Fruit fly (Drosophila melanogaster): ENCODE measurements around the gene CG14834.

CG14834 gene

DNA sequence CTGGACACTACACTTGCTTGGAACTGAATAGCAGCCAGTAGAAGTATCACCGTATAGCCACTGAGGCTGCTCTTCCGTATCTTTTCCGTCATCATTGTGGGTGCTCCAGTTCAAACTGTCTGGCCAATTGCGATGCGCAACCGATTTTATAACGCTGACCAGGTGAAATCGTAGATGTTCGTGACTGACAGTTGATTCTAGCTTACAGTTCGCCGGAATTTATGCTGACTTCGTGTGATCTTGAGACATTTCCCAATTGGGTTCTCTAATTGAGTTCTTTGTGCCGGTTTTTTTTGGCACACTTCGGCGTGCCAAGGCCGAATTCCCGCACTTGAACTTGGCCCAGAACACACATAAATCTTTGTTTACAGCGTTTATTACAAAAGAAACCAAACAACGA lies at the start of gene CG14834:
TSS of gene CG14834 (minus strand) at position 173 of the 400 bp plus-strand sequence.
- TF ChIP-seq sage (GFP tag; optimal IDR thresholded peaks at IDR 0.05), result no peak
- no peak for TF ChIP-seq Myc (optimal IDR thresholded peaks at IDR 0.05)
- no peak for TF ChIP-seq Hnf4 (GFP tag; optimal IDR thresholded peaks at IDR 0.05)
- TF ChIP-seq CG9705 (GFP tag; optimal IDR thresholded peaks at IDR 0.05), result no peak
- TF ChIP-seq Jra (GFP tag; optimal IDR thresholded peaks at IDR 0.05), result no peak
- TF ChIP-seq usp (GFP tag; optimal IDR thresholded peaks at IDR 0.05), result no peak
- TF ChIP-seq brk (GFP tag; optimal IDR thresholded peaks at IDR 0.05), result no peak
- no peak for TF ChIP-seq Sp1 (GFP tag; optimal IDR thresholded peaks at IDR 0.05)
- no peak for TF ChIP-seq dsf (GFP tag; optimal IDR thresholded peaks at IDR 0.05; ENCODE audit: borderline replicate concordance)
- no peak for TF ChIP-seq sv (GFP tag; optimal IDR thresholded peaks at IDR 0.05)
- TF ChIP-seq foxo (GFP tag; optimal IDR thresholded peaks at IDR 0.05), result no peak
- TF ChIP-seq jim (GFP tag; optimal IDR thresholded peaks at IDR 0.05), result no peak
- TF ChIP-seq fru (GFP tag; optimal IDR thresholded peaks at IDR 0.05), result no peak
- no peak for TF ChIP-seq tai (GFP tag; optimal IDR thresholded peaks at IDR 0.05)

DNA sequence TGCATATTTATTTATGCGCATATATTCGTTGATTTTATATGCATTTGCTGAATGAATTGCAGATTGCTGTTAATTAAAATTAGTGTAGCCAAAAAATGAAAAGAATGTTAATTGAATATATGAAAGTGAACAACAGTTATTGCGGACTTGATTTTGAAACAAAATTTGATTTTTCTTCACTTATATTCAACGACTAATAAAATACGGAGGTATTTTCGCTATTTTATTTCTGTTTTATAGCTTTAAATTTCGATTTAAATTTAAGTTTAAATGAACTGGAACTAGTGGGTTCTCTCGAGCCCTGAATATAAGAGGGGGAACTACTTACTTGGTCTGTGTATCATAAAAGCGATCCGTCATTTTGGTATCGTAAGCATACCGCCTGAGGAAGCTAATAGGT lies 49.1 kb upstream of the CG14834 start, which contains the start of gene CG32379:
TSS of gene CG32379 (plus strand) at position 301 of the 400 bp plus-strand sequence.
- TF ChIP-seq CG9705 (GFP tag; optimal IDR thresholded peaks at IDR 0.05) (no peak), CrebA (GFP tag; optimal IDR thresholded peaks at IDR 0.05; ENCODE audit: borderline replicate concordance) (no peak), Mio (GFP tag; optimal IDR thresholded peaks at IDR 0.05) (no peak), dmrt93B (GFP tag; optimal IDR thresholded peaks at IDR 0.05) (no peak), br (GFP tag; optimal IDR thresholded peaks at IDR 0.05) (no peak), dsf (GFP tag; optimal IDR thresholded peaks at IDR 0.05; ENCODE audit: borderline replicate concordance) (no peak), foxo (GFP tag; optimal IDR thresholded peaks at IDR 0.05) (no peak), jim (GFP tag; optimal IDR thresholded peaks at IDR 0.05) (no peak), ey (GFP tag; optimal IDR thresholded peaks at IDR 0.05) (no peak), Sp1 (GFP tag; optimal IDR thresholded peaks at IDR 0.05) (no peak), dl (GFP tag; optimal IDR thresholded peaks at IDR 0.05; ENCODE audit: insufficient read depth in 1 of 2, partially characterized antibody in 2 of 2) (no peak), lola (GFP tag; optimal IDR thresholded peaks at IDR 0.05) (no peak), Abd-B (GFP tag; optimal IDR thresholded peaks at IDR 0.05) (no peak), usp (GFP tag; optimal IDR thresholded peaks at IDR 0.05) (no peak), Hr83 (GFP tag; optimal IDR thresholded peaks at IDR 0.05; ENCODE audit: poor library complexity, severe bottlenecking) (no peak), OdsH (GFP tag; optimal IDR thresholded peaks at IDR 0.05) (no peak), fru (GFP tag; optimal IDR thresholded peaks at IDR 0.05) (no peak), Dif (GFP tag; optimal IDR thresholded peaks at IDR 0.05; ENCODE audit: partially characterized antibody) (no peak)

DNA sequence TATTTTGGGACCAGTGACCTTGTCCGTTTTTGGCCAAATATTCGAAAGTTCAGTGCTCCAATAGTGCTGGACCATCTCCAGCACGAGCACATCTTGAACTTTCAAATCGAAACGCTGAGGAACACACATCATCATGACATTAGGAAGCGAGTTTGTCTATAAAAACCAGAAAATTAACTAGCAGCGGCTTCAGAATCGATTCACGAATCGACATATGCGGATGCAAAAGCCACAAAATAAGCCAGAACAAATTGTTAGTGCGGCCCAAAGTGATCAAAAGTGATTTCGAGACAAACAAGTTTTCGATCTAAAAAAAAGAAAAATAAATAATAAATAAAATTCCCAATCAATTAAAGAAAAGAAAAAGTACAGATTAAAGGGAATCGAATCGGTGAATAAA lies 43.5 kb upstream of the CG14834 start, which contains the start of gene CG8563:
TSS of gene CG8563 (plus strand) at position 301 of the 400 bp plus-strand sequence.
- TF ChIP-seq Hnf4 (GFP tag; optimal IDR thresholded peaks at IDR 0.05), result no peak
- no peak for TF ChIP-seq sv (GFP tag; optimal IDR thresholded peaks at IDR 0.05)
- TF ChIP-seq usp (GFP tag; optimal IDR thresholded peaks at IDR 0.05), result no peak
- no peak for TF ChIP-seq Vsx2 (GFP tag; optimal IDR thresholded peaks at IDR 0.05; ENCODE audit: partially characterized antibody)
- TF ChIP-seq Dif (GFP tag; optimal IDR thresholded peaks at IDR 0.05; ENCODE audit: partially characterized antibody), result no peak
- no peak for TF ChIP-seq foxo (GFP tag; optimal IDR thresholded peaks at IDR 0.05)

DNA sequence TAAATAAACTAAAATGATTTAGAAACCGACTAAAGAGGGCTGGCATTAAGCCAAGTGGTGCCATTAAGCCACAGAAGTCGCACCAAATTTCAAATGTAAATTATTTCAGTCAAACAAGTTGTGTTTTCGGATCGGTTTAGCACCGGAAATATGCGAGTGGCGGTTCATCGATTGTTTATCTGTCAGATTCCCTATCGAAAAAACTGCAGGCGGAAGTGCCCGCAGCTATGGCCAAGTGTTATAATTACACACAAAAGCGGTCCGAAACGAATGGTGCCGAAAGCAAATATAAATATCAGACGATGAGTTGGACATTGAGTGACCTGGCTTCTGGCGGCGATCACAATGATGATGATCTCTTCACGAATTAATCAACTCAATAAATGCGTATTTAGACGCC lies 43.1 kb upstream of the CG14834 start:
- no peak for TF ChIP-seq rgr (GFP tag; optimal IDR thresholded peaks at IDR 0.05)
- TF ChIP-seq Rel (GFP tag; optimal IDR thresholded peaks at IDR 0.05), result no peak
- no peak for TF ChIP-seq Rel (tag; optimal IDR thresholded peaks at IDR 0.05)
- TF ChIP-seq lola (GFP tag; optimal IDR thresholded peaks at IDR 0.05), result no peak
- no peak for TF ChIP-seq Hr78 (GFP tag; optimal IDR thresholded peaks at IDR 0.05)
- no peak for TF ChIP-seq dsf (GFP tag; optimal IDR thresholded peaks at IDR 0.05; ENCODE audit: borderline replicate concordance)
- TF ChIP-seq h (GFP tag; optimal IDR thresholded peaks at IDR 0.05), result no peak
- TF ChIP-seq Hnf4 (GFP tag; optimal IDR thresholded peaks at IDR 0.05), result no peak
- no peak for TF ChIP-seq br (GFP tag; optimal IDR thresholded peaks at IDR 0.05)
- TF ChIP-seq OdsH (GFP tag; optimal IDR thresholded peaks at IDR 0.05), result no peak
- no peak for TF ChIP-seq Hr83 (GFP tag; optimal IDR thresholded peaks at IDR 0.05; ENCODE audit: poor library complexity, severe bottlenecking)
- no peak for TF ChIP-seq dl (GFP tag; optimal IDR thresholded peaks at IDR 0.05; ENCODE audit: insufficient read depth in 1 of 2, partially characterized antibody in 2 of 2)

DNA sequence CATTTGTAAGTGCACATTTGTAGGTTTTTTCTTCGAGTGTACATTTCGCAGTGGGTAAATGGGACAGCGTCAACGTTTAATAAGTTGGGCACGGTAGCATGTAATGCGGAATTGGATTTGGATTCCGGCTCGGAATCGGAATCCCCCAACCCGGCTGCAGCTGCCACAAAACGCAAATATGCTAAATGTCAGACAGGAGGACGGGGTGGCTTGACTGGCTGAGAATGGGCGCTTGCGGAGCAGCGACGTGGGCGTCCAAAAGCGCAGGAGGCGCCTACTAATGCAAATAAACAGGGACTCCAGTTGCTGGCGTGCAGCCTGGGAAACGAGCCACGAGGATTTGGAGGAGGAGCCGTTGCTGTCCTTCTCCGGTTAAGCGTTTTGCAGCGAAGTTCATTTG lies 40.9 kb upstream of the CG14834 start, which contains the start of gene CG8564:
TSS of gene CG8564 (minus strand) at position 101 of the 400 bp plus-strand sequence.
- TF ChIP-seq Mio (GFP tag; optimal IDR thresholded peaks at IDR 0.05) (no peak), br (GFP tag; optimal IDR thresholded peaks at IDR 0.05) (no peak), tai (GFP tag; optimal IDR thresholded peaks at IDR 0.05) (no peak)
